Worm (Caenorhabditis elegans): Measurements from ENCODE around the gene T25B9.1.

- TF ChIP-seq ztf-3 (GFP tag; optimal IDR thresholded peaks at IDR 0.05) (no peak), ztf-6 (GFP tag; IDR thresholded peaks at IDR 0.05) (no peak), snpc-4 (GFP tag; optimal IDR thresholded peaks at IDR 0.05) (no peak), snpc-4 (tag; optimal IDR thresholded peaks at IDR 0.05) (no peak), Y95B8A.8 (GFP tag; IDR thresholded peaks at IDR 0.05) (no peak), pha-4 (tag; optimal IDR thresholded peaks at IDR 0.05) (no peak), egl-18 (GFP tag; IDR thresholded peaks at IDR 0.05) (no peak), lin-35 (GFP tag; optimal IDR thresholded peaks at IDR 0.05) (no peak), F57A8.1 (GFP tag; optimal IDR thresholded peaks at IDR 0.05) (no peak), ztf-22 (GFP tag; optimal IDR thresholded peaks at IDR 0.05) (no peak), attf-3 (GFP tag; conservative IDR thresholded peaks at IDR 0.05) (no peak), ceh-27 (GFP tag; optimal IDR thresholded peaks at IDR 0.05) (no peak), ama-1 (optimal IDR thresholded peaks at IDR 0.05) (no peak), ama-1 (GFP tag; optimal IDR thresholded peaks at IDR 0.05) (no peak), athp-1 (tag; optimal IDR thresholded peaks at IDR 0.05) (no peak), ccch-3 (GFP tag; optimal IDR thresholded peaks at IDR 0.05) (no peak)
Observed at ce11 chrIV:10786731-10787130, 36.8 kb upstream of the T25B9.1 start, which contains the start of gene srd-7.
